Fruit fly (Drosophila melanogaster): ENCODE results near the gene Pep.

Pep gene

dm6 chr3L:17604891-17605290 lies 39.9 kb downstream of the Pep start:
- TF ChIP-seq insv (optimal IDR thresholded peaks at IDR 0.05) (no peak), h (optimal IDR thresholded peaks at IDR 0.05) (no peak), Sin3A (optimal IDR thresholded peaks at IDR 0.05) (no peak), psq (optimal IDR thresholded peaks at IDR 0.05) (no peak), ttk (optimal IDR thresholded peaks at IDR 0.05) (no peak), Myc (optimal IDR thresholded peaks at IDR 0.05) (no peak)

- TF ChIP-seq Myc (optimal IDR thresholded peaks at IDR 0.05) = no peak
- no peak for TF ChIP-seq h (optimal IDR thresholded peaks at IDR 0.05)
- no peak for TF ChIP-seq psq (optimal IDR thresholded peaks at IDR 0.05)
Observed at dm6 chr3L:17603528-17604414, 41.1 kb downstream of the Pep start.

DNA sequence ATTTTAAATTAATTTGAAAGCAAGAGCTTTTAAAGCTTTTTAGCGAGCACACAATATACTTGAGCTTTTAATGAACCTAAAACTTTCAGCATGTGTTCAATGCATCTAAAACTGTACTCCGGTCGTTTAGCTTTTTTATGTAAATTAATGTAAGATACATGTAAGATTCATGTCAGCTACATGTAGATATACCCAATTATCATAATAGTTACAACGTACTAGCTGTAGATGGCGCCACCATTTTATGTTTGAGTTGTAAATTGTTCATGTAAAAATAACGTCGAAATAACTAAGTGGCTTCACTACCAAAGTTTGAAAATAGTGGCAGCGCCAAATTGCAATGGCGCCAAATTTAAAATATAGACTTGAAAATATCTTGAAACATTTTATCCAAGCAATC lies 47.9 kb downstream of the Pep start:
- TF ChIP-seq Sin3A (optimal IDR thresholded peaks at IDR 0.05) (no peak), h (optimal IDR thresholded peaks at IDR 0.05) (no peak), psq (optimal IDR thresholded peaks at IDR 0.05) (no peak), insv (optimal IDR thresholded peaks at IDR 0.05) (no peak), Myc (optimal IDR thresholded peaks at IDR 0.05) (no peak)

- TF ChIP-seq Myc (optimal IDR thresholded peaks at IDR 0.05) (no peak), Sin3A (optimal IDR thresholded peaks at IDR 0.05) (no peak), psq (optimal IDR thresholded peaks at IDR 0.05) (no peak), h (optimal IDR thresholded peaks at IDR 0.05) (no peak), ttk (optimal IDR thresholded peaks at IDR 0.05) (no peak)
Observed at dm6 chr3L:17595810-17596561, 48.9 kb downstream of the Pep start.

dm6 chr3L:17593174-17593573 lies 51.7 kb downstream of the Pep start:
- no peak for TF ChIP-seq ttk (optimal IDR thresholded peaks at IDR 0.05)
- no peak for TF ChIP-seq Sin3A (optimal IDR thresholded peaks at IDR 0.05)
- TF ChIP-seq Myc (optimal IDR thresholded peaks at IDR 0.05) = no peak
- no peak for TF ChIP-seq insv (optimal IDR thresholded peaks at IDR 0.05)
- no peak for TF ChIP-seq psq (optimal IDR thresholded peaks at IDR 0.05)
- TF ChIP-seq h (optimal IDR thresholded peaks at IDR 0.05) = no peak

- TF ChIP-seq ttk (optimal IDR thresholded peaks at IDR 0.05) (no peak), insv (optimal IDR thresholded peaks at IDR 0.05) (no peak), psq (optimal IDR thresholded peaks at IDR 0.05) (no peak), h (optimal IDR thresholded peaks at IDR 0.05) (no peak), Sin3A (optimal IDR thresholded peaks at IDR 0.05) (no peak), Myc (optimal IDR thresholded peaks at IDR 0.05) (no peak)
Observed at dm6 chr3L:17591217-17591467, 53.7 kb downstream of the Pep start.

DNA sequence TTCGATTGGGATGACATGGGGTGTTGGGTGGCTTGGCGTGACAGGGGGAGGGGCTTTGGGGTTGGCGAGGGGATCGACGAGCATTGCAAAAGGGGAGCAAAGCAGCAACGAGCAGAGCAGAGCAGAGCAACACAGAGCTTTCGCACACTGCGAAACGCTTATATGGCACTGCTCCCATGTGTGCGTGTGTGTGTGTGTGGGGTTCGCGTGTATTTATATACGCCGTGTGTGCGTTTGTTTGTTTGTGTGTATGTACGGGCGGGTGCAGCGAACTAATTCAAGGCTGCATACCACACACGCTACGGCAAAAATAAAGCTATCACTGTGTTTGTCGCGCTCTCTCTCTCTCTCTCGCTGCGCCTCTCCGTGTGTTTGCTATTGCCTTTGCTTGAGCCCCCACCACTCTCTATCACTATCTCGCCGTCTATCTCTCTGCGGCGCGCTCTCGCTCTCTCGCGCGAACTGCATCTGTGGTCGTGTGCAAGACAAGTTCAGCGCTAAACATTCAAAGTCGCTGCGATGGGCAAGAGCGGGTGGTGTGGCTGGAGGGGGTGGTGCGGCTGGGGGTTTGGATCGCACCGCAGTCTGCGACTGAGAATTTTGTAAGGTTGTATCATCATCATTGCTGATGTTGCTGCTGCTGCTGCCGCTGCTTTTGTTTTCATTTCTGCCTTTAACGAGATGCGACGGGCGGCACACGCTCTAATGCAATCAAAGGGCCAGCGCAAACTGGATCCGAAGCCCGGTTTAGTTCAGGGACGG lies 54.2 kb downstream of the Pep start:
- peak; percentile 16 for TF ChIP-seq insv (optimal IDR thresholded peaks at IDR 0.05)
- TF ChIP-seq h (optimal IDR thresholded peaks at IDR 0.05) = no peak

DNA sequence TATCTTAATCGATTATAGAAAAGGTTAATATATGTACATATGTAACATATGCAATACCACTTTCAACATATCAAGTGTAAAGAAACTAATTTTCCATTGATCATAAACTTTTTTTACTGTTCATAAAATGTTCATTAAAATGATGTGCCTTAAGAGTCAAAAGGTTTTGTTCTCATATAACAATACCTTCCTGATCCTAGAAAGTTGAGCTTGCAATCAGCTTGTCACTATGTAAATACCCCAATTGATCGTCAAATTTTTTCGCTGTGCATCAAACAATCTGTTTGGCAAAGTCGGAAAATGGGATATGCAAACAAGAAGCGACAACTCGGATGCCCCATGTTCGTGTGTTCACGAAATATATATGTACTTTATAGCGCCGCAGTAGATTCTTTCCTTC lies 54.8 kb downstream of the Pep start:
- TF ChIP-seq psq (optimal IDR thresholded peaks at IDR 0.05) = no peak
- TF ChIP-seq ttk (optimal IDR thresholded peaks at IDR 0.05) = no peak
- no peak for TF ChIP-seq Sin3A (optimal IDR thresholded peaks at IDR 0.05)
- TF ChIP-seq h (optimal IDR thresholded peaks at IDR 0.05) = no peak
- no peak for TF ChIP-seq Myc (optimal IDR thresholded peaks at IDR 0.05)
- TF ChIP-seq insv (optimal IDR thresholded peaks at IDR 0.05) = no peak

DNA sequence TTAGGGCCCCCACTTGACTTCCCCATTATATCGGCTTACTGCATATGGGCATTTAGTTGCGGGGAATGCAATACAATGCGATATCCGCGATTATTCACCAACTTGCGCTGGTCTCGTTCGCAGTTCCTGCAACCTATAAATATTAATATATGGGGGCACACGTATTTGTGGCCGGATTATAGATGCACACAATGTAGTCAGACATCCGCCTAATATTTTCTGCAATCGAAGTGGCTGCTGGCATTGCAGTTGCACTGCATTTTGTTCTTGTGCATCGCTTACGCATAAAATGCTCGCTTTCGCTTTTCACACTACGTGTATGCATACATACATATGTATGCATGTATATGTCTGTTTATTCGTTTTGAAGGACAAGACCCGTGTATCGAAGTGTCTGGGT lies 56.1 kb downstream of the Pep start:
- no peak for TF ChIP-seq insv (optimal IDR thresholded peaks at IDR 0.05)
- TF ChIP-seq h (optimal IDR thresholded peaks at IDR 0.05) = no peak
- no peak for TF ChIP-seq psq (optimal IDR thresholded peaks at IDR 0.05)
- TF ChIP-seq Sin3A (optimal IDR thresholded peaks at IDR 0.05) = no peak
- no peak for TF ChIP-seq ttk (optimal IDR thresholded peaks at IDR 0.05)
- TF ChIP-seq Myc (optimal IDR thresholded peaks at IDR 0.05) = no peak

All from Kc167 (cell line).